Worm (Caenorhabditis elegans) whole organism, L1 larva: Measurements from ENCODE around the gene clec-127.

Source experiments
- ceh-63 ChIP-seq: fragments of 200-800 bp; sonication (Bioruptor generic); optimal IDR thresholded peaks from 2 replicates; lab custom pipeline; 2018; ENCODE audit warnings: mild to moderate bottlenecking, missing genetic modification characterization, missing compliant biosample characterization
- nhr-28 ChIP-seq: fragments of 150-350 bp; optimal IDR thresholded peaks from 2 replicates; lab custom pipeline; 2014; ENCODE audit warnings: missing biosample characterization, missing genetic modification characterization
- snpc-4 ChIP-seq: fragments of 150-350 bp; optimal IDR thresholded peaks from 2 replicates; lab custom pipeline; 2014; ENCODE audit warnings: missing biosample characterization, missing genetic modification characterization

DNA sequence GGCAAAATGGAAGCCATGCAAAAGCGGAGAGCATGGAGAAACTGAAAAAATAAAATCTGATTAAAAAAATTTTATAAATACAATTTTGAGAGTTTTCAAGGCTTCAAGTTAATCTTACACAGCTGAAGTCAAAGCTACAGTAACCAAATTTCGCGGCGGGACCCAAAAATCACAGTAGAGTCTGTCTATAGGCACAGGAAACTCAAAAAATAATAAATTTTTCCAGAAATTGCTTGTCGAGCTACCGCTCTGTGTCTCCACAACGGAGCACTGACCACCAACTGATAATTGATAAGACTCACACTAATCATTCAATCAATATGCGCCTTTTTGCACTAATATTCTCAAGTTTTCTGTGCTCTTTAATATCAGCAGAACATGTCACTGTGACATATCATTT is 18.7 kb downstream of the clec-127 start, which contains the start of gene W10G11.19:
- TF ChIP-seq ceh-63 (GFP tag; lab: Kevin White, UChicago): no peak
- TF ChIP-seq snpc-4: no peak
- no peak for TF ChIP-seq nhr-28
